Worm (Caenorhabditis elegans) whole organism, midembryonic: Measurements from ENCODE around the gene nhr-100.

Source experiments
- T22C8.4 ChIP-seq: fragments of 200-800 bp; sonication (Bioruptor generic); IDR thresholded peaks from 2 replicates; pipeline ENCODE4 v1.3.6; 2022; ENCODE audit warnings: missing genetic modification characterization, missing compliant biosample characterization
- cog-1 ChIP-seq: sonication (generic microtip); optimal IDR thresholded peaks from 2 replicates; lab custom pipeline; 2016; ENCODE audit warnings: missing genetic modification characterization, missing compliant biosample characterization
- flt-1 ChIP-seq: fragments of 200-800 bp; sonication (Bioruptor generic); IDR thresholded peaks from 2 replicates; pipeline ENCODE4 v1.3.6; 2022; ENCODE audit warnings: missing genetic modification characterization, missing compliant biosample characterization
- klf-2 ChIP-seq: fragments of 200-800 bp; sonication (Bioruptor generic); conservative IDR thresholded peaks from 2 replicates; pipeline ENCODE4 v1.3.6; 2022; ENCODE audit warnings: missing genetic modification reagents, missing genetic modification characterization, missing compliant biosample characterization
- med-1 ChIP-seq: sonication (generic microtip); optimal IDR thresholded peaks from 2 replicates; lab custom pipeline; 2017; ENCODE audit warnings: missing genetic modification characterization, mild to moderate bottlenecking, missing compliant biosample characterization, antibody characterized with exemption, missing genetic modification reagents; ENCODE audit not compliant: insufficient read depth
- ref-1 ChIP-seq: fragments of 200-800 bp; sonication (Bioruptor generic); conservative IDR thresholded peaks from 2 replicates; pipeline ENCODE4 v1.3.6; 2022; ENCODE audit warnings: missing genetic modification reagents, missing genetic modification characterization, missing compliant biosample characterization
- tab-1 ChIP-seq: fragments of 200-800 bp; sonication (Bioruptor generic); IDR thresholded peaks from 2 replicates; pipeline ENCODE4 v1.3.6; 2022; ENCODE audit warnings: missing genetic modification characterization, missing compliant biosample characterization
- ztf-23 ChIP-seq: fragments of 200-800 bp; sonication (Bioruptor generic); IDR thresholded peaks from 2 replicates; pipeline ENCODE4 v1.3.6; 2022; ENCODE audit warnings: missing genetic modification reagents, missing genetic modification characterization, missing compliant biosample characterization
- ztf-29 ChIP-seq: fragments of 200-800 bp; sonication (Bioruptor generic); IDR thresholded peaks from 2 replicates; pipeline ENCODE4 v1.3.6; 2022; ENCODE audit warnings: missing genetic modification reagents, missing genetic modification characterization, missing compliant biosample characterization

Gene nhr-100

DNA sequence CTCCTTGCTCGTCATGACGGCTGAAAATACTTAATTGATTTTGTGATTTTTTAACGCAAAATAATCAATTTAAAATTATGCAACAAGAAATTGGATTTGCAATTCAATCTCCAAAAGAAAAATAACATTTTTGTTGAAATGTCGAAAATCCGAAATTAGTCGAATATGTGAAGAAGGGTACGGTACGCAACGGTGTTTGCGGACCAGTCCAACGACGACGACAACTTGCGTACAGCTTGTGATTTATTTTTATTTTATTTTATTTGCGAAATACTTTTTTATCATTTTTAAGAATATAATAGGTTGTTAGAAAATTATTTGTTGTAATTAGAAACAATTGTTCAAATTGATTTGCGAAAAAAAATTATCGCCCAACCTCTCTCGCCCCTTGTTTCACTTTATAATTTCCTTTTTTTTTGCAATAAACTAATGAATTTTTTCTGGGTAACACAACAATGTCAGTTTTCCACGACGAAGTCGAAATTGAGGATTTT lies 21.7 kb upstream of the nhr-100 start, which contains the start of the genes dcaf-1 and dph-3:
Gene dcaf-1 (minus strand): TSS at position 20 of the 494 bp plus-strand sequence.
Gene dph-3 (plus strand): TSS at position 444 of the 494 bp plus-strand sequence.
- TF ChIP-seq ref-1 (GFP tag; lab: Robert Waterston, UW) (no peak), tab-1 (GFP tag; lab: Robert Waterston, UW) (no peak), flt-1 (GFP tag; lab: Robert Waterston, UW) (no peak), med-1 (GFP tag; lab: Kevin White, UChicago) (no peak), klf-2 (GFP tag; lab: Robert Waterston, UW) (no peak), T22C8.4 (GFP tag; lab: Robert Waterston, UW) (no peak), ztf-29 (GFP tag; lab: Robert Waterston, UW) (no peak), cog-1 (tag; lab: Kevin White, UChicago) (no peak), ztf-23 (GFP tag; lab: Robert Waterston, UW) (no peak)

DNA sequence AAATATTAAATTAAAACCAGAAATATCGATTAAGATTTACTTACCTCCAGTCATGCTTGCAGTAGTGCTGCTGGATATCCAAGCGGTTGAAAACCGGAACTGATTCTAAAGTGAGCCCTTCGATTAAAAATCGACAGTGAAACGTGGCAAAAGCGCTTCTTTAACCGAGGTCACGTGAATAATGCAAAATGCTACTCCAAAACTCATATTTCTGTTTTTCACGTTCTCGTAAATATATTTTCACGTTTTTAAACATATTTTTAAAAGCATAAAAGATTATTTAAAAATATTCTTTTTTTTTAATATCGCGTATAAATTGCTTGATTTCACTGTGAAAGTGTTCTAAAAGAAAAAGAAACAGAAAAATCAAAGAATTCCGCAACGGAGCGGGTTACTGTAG lies 19.3 kb upstream of the nhr-100 start, which contains the start of gene ant-1.3:
Gene ant-1.3 (minus strand): TSS at position 101 of the 400 bp plus-strand sequence.
- TF ChIP-seq ref-1 (GFP tag; lab: Robert Waterston, UW), result no peak
- no peak for TF ChIP-seq tab-1 (GFP tag; lab: Robert Waterston, UW)
- TF ChIP-seq flt-1 (GFP tag; lab: Robert Waterston, UW), result no peak
- TF ChIP-seq T22C8.4 (GFP tag; lab: Robert Waterston, UW), result no peak
- no peak for TF ChIP-seq klf-2 (GFP tag; lab: Robert Waterston, UW)
- TF ChIP-seq cog-1 (tag; lab: Kevin White, UChicago), result no peak
- TF ChIP-seq ztf-29 (GFP tag; lab: Robert Waterston, UW), result no peak
- TF ChIP-seq ztf-23 (GFP tag; lab: Robert Waterston, UW), result no peak
- TF ChIP-seq med-1 (GFP tag; lab: Kevin White, UChicago), result no peak

ce11 chrIV:9709887-9710286 lies 18.6 kb upstream of the nhr-100 start, which contains the start of gene nhr-38:
Gene nhr-38 (plus strand): TSS chrIV:9710187.
- TF ChIP-seq ztf-23 (GFP tag; lab: Robert Waterston, UW) (no peak), med-1 (GFP tag; lab: Kevin White, UChicago) (no peak), T22C8.4 (GFP tag; lab: Robert Waterston, UW) (no peak), ztf-29 (GFP tag; lab: Robert Waterston, UW) (no peak), flt-1 (GFP tag; lab: Robert Waterston, UW) (no peak), cog-1 (tag; lab: Kevin White, UChicago) (no peak), tab-1 (GFP tag; lab: Robert Waterston, UW) (no peak), klf-2 (GFP tag; lab: Robert Waterston, UW) (no peak), ref-1 (GFP tag; lab: Robert Waterston, UW) (no peak)

ce11 chrIV:9712782-9713181 lies 15.7 kb upstream of the nhr-100 start, which contains the start of gene K01H12.4:
Gene K01H12.4 (plus strand): TSS chrIV:9713082.
- TF ChIP-seq ref-1 (GFP tag; lab: Robert Waterston, UW), result no peak
- TF ChIP-seq flt-1 (GFP tag; lab: Robert Waterston, UW), result no peak
- TF ChIP-seq klf-2 (GFP tag; lab: Robert Waterston, UW), result no peak
- TF ChIP-seq tab-1 (GFP tag; lab: Robert Waterston, UW), result no peak
- no peak for TF ChIP-seq cog-1 (tag; lab: Kevin White, UChicago)
- no peak for TF ChIP-seq ztf-23 (GFP tag; lab: Robert Waterston, UW)
- TF ChIP-seq med-1 (GFP tag; lab: Kevin White, UChicago), result no peak
- TF ChIP-seq ztf-29 (GFP tag; lab: Robert Waterston, UW), result no peak
- no peak for TF ChIP-seq T22C8.4 (GFP tag; lab: Robert Waterston, UW)

DNA sequence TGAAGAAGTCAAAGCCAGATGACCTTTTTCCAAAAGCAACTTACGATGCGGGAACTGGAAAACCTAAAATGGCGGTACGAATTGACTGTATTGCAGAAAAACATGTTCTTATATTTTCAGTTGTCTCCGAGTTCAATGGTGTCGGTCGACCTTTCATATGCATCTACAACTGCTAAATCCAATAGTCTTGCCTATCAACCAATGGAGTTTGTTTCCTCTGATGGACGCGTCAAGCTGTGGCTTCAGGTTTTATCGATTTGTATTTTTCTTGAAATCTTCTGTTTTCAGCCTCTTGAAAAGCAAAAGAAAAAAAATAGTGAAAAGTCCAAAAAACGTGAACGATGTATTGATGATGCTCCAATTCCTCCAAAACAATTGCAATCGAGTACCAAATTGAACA lies 14.2 kb upstream of the nhr-100 start:
- TF ChIP-seq ztf-23 (GFP tag; lab: Robert Waterston, UW) (no peak), ztf-29 (GFP tag; lab: Robert Waterston, UW) (no peak), flt-1 (GFP tag; lab: Robert Waterston, UW) (no peak), tab-1 (GFP tag; lab: Robert Waterston, UW) (no peak), T22C8.4 (GFP tag; lab: Robert Waterston, UW) (no peak), cog-1 (tag; lab: Kevin White, UChicago) (no peak), klf-2 (GFP tag; lab: Robert Waterston, UW) (no peak), med-1 (GFP tag; lab: Kevin White, UChicago) (no peak), ref-1 (GFP tag; lab: Robert Waterston, UW) (no peak)

DNA sequence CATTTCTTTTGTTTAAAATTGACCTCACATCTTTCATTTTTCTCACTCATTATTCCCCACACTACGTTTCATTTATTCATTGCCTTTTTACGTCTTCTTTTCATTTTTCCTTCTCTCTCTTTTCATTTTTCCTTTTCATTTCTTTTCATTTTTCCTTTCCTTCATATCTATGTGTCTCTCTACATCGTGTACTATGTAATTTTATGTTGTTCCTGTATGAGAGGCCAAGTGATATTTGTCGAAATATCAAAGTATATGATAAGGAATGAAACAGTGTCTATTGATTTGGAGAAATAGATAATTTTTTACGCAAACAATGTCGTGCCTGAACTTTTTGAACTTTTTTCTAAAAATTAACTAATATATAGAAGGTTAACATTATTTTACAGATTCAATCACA lies 12.0 kb upstream of the nhr-100 start:
- TF ChIP-seq flt-1 (GFP tag; lab: Robert Waterston, UW) (no peak), klf-2 (GFP tag; lab: Robert Waterston, UW) (no peak), ref-1 (GFP tag; lab: Robert Waterston, UW) (no peak), T22C8.4 (GFP tag; lab: Robert Waterston, UW) (no peak), cog-1 (tag; lab: Kevin White, UChicago) (no peak), ztf-23 (GFP tag; lab: Robert Waterston, UW) (no peak), med-1 (GFP tag; lab: Kevin White, UChicago) (no peak)

ce11 chrIV:9717844-9718243 lies 10.6 kb upstream of the nhr-100 start:
- TF ChIP-seq flt-1 (GFP tag; lab: Robert Waterston, UW), result no peak
- TF ChIP-seq T22C8.4 (GFP tag; lab: Robert Waterston, UW), result no peak
- no peak for TF ChIP-seq ztf-23 (GFP tag; lab: Robert Waterston, UW)
- no peak for TF ChIP-seq ref-1 (GFP tag; lab: Robert Waterston, UW)
- no peak for TF ChIP-seq med-1 (GFP tag; lab: Kevin White, UChicago)
- TF ChIP-seq klf-2 (GFP tag; lab: Robert Waterston, UW), result no peak
- TF ChIP-seq cog-1 (tag; lab: Kevin White, UChicago), result no peak
- no peak for TF ChIP-seq tab-1 (GFP tag; lab: Robert Waterston, UW)
- TF ChIP-seq ztf-29 (GFP tag; lab: Robert Waterston, UW), result no peak

DNA sequence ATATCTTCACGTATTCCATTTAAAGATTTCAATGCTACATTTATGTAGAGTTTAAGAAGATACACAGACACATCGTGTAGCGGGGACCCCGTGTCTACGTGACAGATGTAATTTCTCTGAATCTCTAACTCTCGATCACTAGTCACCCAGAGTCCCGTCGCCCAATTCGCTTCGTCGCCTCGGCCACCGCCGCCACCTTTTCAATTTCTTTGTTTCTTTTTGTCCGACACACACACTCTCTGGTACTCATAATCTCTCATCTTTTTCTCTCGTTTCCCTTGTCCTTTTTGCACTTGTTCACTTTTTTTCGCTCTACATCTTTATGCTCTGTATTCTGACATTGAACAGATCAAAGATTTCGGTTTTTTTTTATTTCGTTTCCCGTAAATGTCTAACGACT lies 10.1 kb upstream of the nhr-100 start:
- peak; percentile 9 for TF ChIP-seq cog-1 (tag; lab: Kevin White, UChicago)
- TF ChIP-seq flt-1 (GFP tag; lab: Robert Waterston, UW), result no peak

DNA sequence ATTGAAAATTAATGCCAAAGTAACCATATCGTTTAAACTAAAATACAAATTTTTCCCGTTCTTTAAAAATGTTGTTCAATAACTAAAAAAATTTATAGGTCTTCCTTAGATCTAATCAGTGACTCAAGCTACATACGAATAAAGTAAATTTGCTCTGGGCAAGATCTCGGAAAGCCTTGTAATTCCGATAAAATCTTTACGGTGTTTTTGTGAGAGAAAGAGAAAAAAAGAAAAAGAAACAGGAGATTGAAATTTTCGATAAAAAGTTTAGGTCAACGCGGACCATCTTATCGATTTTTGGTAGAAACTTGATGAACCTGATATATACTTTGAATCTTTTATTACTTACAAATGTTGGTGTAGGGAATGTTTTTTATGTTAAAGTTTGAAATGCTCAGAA lies 5.3 kb upstream of the nhr-100 start:
- TF ChIP-seq flt-1 (GFP tag; lab: Robert Waterston, UW), result no peak
- no peak for TF ChIP-seq tab-1 (GFP tag; lab: Robert Waterston, UW)
- no peak for TF ChIP-seq ref-1 (GFP tag; lab: Robert Waterston, UW)
- no peak for TF ChIP-seq med-1 (GFP tag; lab: Kevin White, UChicago)
- TF ChIP-seq cog-1 (tag; lab: Kevin White, UChicago), result no peak
- TF ChIP-seq ztf-23 (GFP tag; lab: Robert Waterston, UW), result no peak
- no peak for TF ChIP-seq ztf-29 (GFP tag; lab: Robert Waterston, UW)
- no peak for TF ChIP-seq T22C8.4 (GFP tag; lab: Robert Waterston, UW)
- TF ChIP-seq klf-2 (GFP tag; lab: Robert Waterston, UW), result no peak
